Worm (Caenorhabditis elegans) whole organism, late embryonic: Measurements from ENCODE around the gene tbx-35.

Source experiments
- F13H6.1 ChIP-seq: sonication (generic microtip); optimal IDR thresholded peaks from 2 replicates; lab custom pipeline; 2016; ENCODE audit warnings: missing genetic modification characterization, missing compliant biosample characterization
- T23F11.4 ChIP-seq: fragments of 200-800 bp; sonication (Bioruptor generic); optimal IDR thresholded peaks from 2 replicates; lab custom pipeline; 2018; ENCODE audit warnings: mild to moderate bottlenecking, missing genetic modification characterization, missing compliant biosample characterization
- ceh-31 ChIP-seq: sonication (generic microtip); optimal IDR thresholded peaks from 2 replicates; lab custom pipeline; 2016; ENCODE audit warnings: missing genetic modification characterization, missing compliant biosample characterization
- hlh-30 ChIP-seq: sonication (generic microtip); optimal IDR thresholded peaks from 2 replicates; lab custom pipeline; 2017; ENCODE audit warnings: antibody characterized with exemption, missing genetic modification characterization, missing compliant biosample characterization; ENCODE audit not compliant: insufficient read depth
- nhr-11 ChIP-seq: fragments of 150-350 bp; optimal IDR thresholded peaks from 2 replicates; lab custom pipeline; 2014; ENCODE audit warnings: missing biosample characterization, missing genetic modification characterization
- pag-3 ChIP-seq: sonication (generic microtip); optimal IDR thresholded peaks from 2 replicates; lab custom pipeline; 2016; ENCODE audit warnings: missing compliant biosample characterization, missing genetic modification characterization, borderline replicate concordance
- pat-9 ChIP-seq: fragments of 200-800 bp; sonication (Bioruptor generic); optimal IDR thresholded peaks from 2 replicates; lab custom pipeline; 2018; ENCODE audit warnings: mild to moderate bottlenecking, missing genetic modification characterization, moderate library complexity, missing compliant biosample characterization
- unc-55 ChIP-seq: sonication (generic microtip); optimal IDR thresholded peaks from 2 replicates; lab custom pipeline; 2017; ENCODE audit warnings: missing biosample characterization, missing genetic modification reagents, missing genetic modification characterization

ce11 chrII:5544764-5545163, 19.6 kb upstream of the tbx-35 start, which contains the start of gene ins-13:
- TF ChIP-seq nhr-11 (tag; lab: Kevin White, UChicago) (no peak), hlh-30 (tag; lab: Kevin White, UChicago) (no peak), F13H6.1 (tag; lab: Kevin White, UChicago) (no peak), pat-9 (tag; lab: Kevin White, UChicago) (no peak), pag-3 (no peak), ceh-31 (tag; lab: Kevin White, UChicago) (no peak), unc-55 (GFP tag; lab: Kevin White, UChicago) (no peak), T23F11.4 (no peak)
